Fruit fly (Drosophila melanogaster): ENCODE measurements around the gene CG3457.

dm6 chrX:2161020-2161419 is 26.6 kb upstream of the CG3457 start:
- TF ChIP-seq CG32264 (GFP tag; optimal IDR thresholded peaks at IDR 0.05) (no peak), pan (optimal IDR thresholded peaks at IDR 0.05) (no peak), br (GFP tag; optimal IDR thresholded peaks at IDR 0.05) (no peak), psq (GFP tag; optimal IDR thresholded peaks at IDR 0.05) (no peak), Mio (GFP tag; optimal IDR thresholded peaks at IDR 0.05) (no peak), HLH106 (tag; optimal IDR thresholded peaks at IDR 0.05) (no peak), usp (GFP tag; optimal IDR thresholded peaks at IDR 0.05) (no peak)
